Worm (Caenorhabditis elegans) whole organism, L1 larva: Measurements from ENCODE around the gene R05G6.10.

Source experiments
- lin-15B ChIP-seq: fragments of 150-350 bp; sonication (generic microtip); optimal IDR thresholded peaks from 3 replicates; lab custom pipeline; 2014; ENCODE audit warnings: missing biosample characterization, missing genetic modification characterization
- snpc-4 ChIP-seq: fragments of 150-350 bp; optimal IDR thresholded peaks from 2 replicates; lab custom pipeline; 2014; ENCODE audit warnings: missing biosample characterization, missing genetic modification characterization
- ztf-11 ChIP-seq, 2 experiments: sonication (generic microtip); optimal IDR thresholded peaks; 2 replicates each; lab custom pipeline; 2016 to 2017; ENCODE audit warnings: missing genetic modification characterization in 2 of 2, missing biosample characterization in 1 of 2, missing compliant biosample characterization in 1 of 2

- TF ChIP-seq snpc-4 (tag; lab: Kevin White, UChicago) (no peak), ztf-11 (tag; optimal IDR thresholded peaks at IDR 0.05; lab: Kevin White, UChicago) (no peak), lin-15B (tag; lab: Kevin White, UChicago) (no peak)
Measured at ce11 chrIV:7503322-7503721, 39.0 kb downstream of the R05G6.10 start, which contains the start of gene glt-6.
